Fruit fly (Drosophila melanogaster): Measurements from ENCODE around the gene CG14314.

DNA sequence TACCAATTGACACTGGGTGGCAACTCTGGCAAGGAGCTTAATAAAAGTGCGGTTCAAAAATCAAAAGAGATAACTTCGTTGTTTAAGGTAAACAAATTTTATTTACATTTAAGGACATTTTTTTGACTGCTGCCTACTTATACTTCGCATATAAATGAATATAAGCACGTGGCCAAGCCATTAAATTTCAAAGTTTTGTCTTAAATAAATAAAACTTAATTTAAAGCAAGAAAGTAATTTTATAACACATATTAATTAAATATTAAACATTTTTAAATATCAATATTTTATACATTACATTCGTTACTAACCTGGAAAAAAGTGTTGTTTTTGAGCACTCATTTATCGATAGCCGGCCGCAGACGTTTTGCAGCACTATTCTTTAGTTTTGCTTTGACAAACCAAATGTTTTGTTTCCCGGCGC lies 27.2 kb upstream of the CG14314 start, which contains the start of the genes CG12321 and MED17:
- TF ChIP-seq OdsH (GFP tag; optimal IDR thresholded peaks at IDR 0.05), result peak; percentile 82
- peak; percentile 79 for TF ChIP-seq fru (GFP tag; optimal IDR thresholded peaks at IDR 0.05)
- TF ChIP-seq Dfd (GFP tag; optimal IDR thresholded peaks at IDR 0.05), result no peak
- no peak for TF ChIP-seq Hnf4 (GFP tag; optimal IDR thresholded peaks at IDR 0.05)
- peak; percentile 84 for TF ChIP-seq Sp1 (GFP tag; optimal IDR thresholded peaks at IDR 0.05)
- TF ChIP-seq lola (GFP tag; optimal IDR thresholded peaks at IDR 0.05), result no peak
- TF ChIP-seq jim (GFP tag; optimal IDR thresholded peaks at IDR 0.05), result no peak
- peak; percentile 90 for TF ChIP-seq psq (GFP tag; optimal IDR thresholded peaks at IDR 0.05)
- TF ChIP-seq h (GFP tag; optimal IDR thresholded peaks at IDR 0.05), result peak; percentile 61
- TF ChIP-seq Abd-B (GFP tag; optimal IDR thresholded peaks at IDR 0.05), result no peak
- no peak for TF ChIP-seq Dif (GFP tag; optimal IDR thresholded peaks at IDR 0.05; ENCODE audit: partially characterized antibody)
- no peak for TF ChIP-seq CrebA (GFP tag; optimal IDR thresholded peaks at IDR 0.05; ENCODE audit: borderline replicate concordance)
- TF ChIP-seq pan (optimal IDR thresholded peaks at IDR 0.05), result no peak
- no peak for TF ChIP-seq Rel (GFP tag; optimal IDR thresholded peaks at IDR 0.05)
- TF ChIP-seq Rel (tag; optimal IDR thresholded peaks at IDR 0.05), result peak; percentile 18
